Fruit fly (Drosophila melanogaster) whole organism, embryonic: Measurements from ENCODE around the gene Cpr30F.
A peak's percentile ranks its signal among the peaks of the same experiment; 100 is the strongest.

Experiments used
- Adf1 ChIP-seq: fragments of 200-800 bp; sonication (Bioruptor generic); IDR thresholded peaks from 2 replicates; pipeline ENCODE4 v1.3.6; 2022; ENCODE audit warnings: missing biosample characterization, missing genetic modification characterization
- Asciz ChIP-seq: fragments of 200-800 bp; sonication (Bioruptor generic); optimal IDR thresholded peaks from 2 replicates; lab custom pipeline; 2017; ENCODE audit warnings: missing biosample characterization, mild to moderate bottlenecking, missing genetic modification characterization, missing genetic modification reagents
- Atf-2 ChIP-seq: fragments of 200-800 bp; sonication (Bioruptor generic); optimal IDR thresholded peaks from 2 replicates; lab custom pipeline; 2016; ENCODE audit warnings: missing biosample characterization, missing genetic modification characterization
- Bgb ChIP-seq: fragments of 200-800 bp; sonication (Bioruptor generic); IDR thresholded peaks from 2 replicates; pipeline ENCODE4 v1.3.6; 2022; ENCODE audit warnings: missing biosample characterization, missing genetic modification characterization; ENCODE audit not compliant: partially characterized antibody
- Bteb2 ChIP-seq: fragments of 200-800 bp; sonication (Bioruptor generic); optimal IDR thresholded peaks from 2 replicates; lab custom pipeline; 2016; ENCODE audit warnings: missing biosample characterization, missing genetic modification characterization
- CG1024 ChIP-seq: fragments of 200-800 bp; sonication (Bioruptor generic); IDR thresholded peaks from 2 replicates; pipeline ENCODE4 v1.3.6; 2022; ENCODE audit warnings: missing biosample characterization, missing genetic modification characterization
- CG10321 ChIP-seq: fragments of 200-800 bp; sonication (Bioruptor generic); IDR thresholded peaks from 2 replicates; pipeline ENCODE4 v1.3.6; 2022; ENCODE audit warnings: missing biosample characterization, missing genetic modification characterization
- CG10366 ChIP-seq: fragments of 200-800 bp; sonication (Bioruptor generic); IDR thresholded peaks from 2 replicates; pipeline ENCODE4 v1.3.6; 2022; ENCODE audit warnings: missing biosample characterization, missing genetic modification characterization
- CG11695 ChIP-seq: fragments of 200-800 bp; sonication (Bioruptor generic); IDR thresholded peaks from 3 replicates; pipeline ENCODE4 v1.3.6; 2022; ENCODE audit warnings: missing biosample characterization, missing genetic modification characterization
- CG3163 ChIP-seq: fragments of 200-800 bp; sonication (Bioruptor generic); optimal IDR thresholded peaks from 3 replicates; lab custom pipeline; 2016; ENCODE audit warnings: missing biosample characterization, missing genetic modification characterization
- CG6272 ChIP-seq: fragments of 200-800 bp; sonication (Bioruptor generic); IDR thresholded peaks from 2 replicates; pipeline ENCODE4 v1.3.6; 2022; ENCODE audit warnings: missing biosample characterization, missing genetic modification characterization
- CG7745 ChIP-seq: fragments of 200-800 bp; sonication (Bioruptor generic); optimal IDR thresholded peaks from 2 replicates; lab custom pipeline; 2018; ENCODE audit warnings: missing biosample characterization, mild to moderate bottlenecking, missing genetic modification characterization, moderate library complexity
- CG7963 ChIP-seq: fragments of 200-800 bp; sonication (Bioruptor generic); IDR thresholded peaks from 3 replicates; pipeline ENCODE4 v1.3.6; 2022; ENCODE audit warnings: missing biosample characterization, missing genetic modification characterization; ENCODE audit not compliant: partially characterized antibody
- CG8359 ChIP-seq: fragments of 200-800 bp; sonication (Bioruptor generic); optimal IDR thresholded peaks from 2 replicates; lab custom pipeline; 2017; ENCODE audit warnings: missing biosample characterization, mild to moderate bottlenecking, missing genetic modification characterization, borderline replicate concordance
- CG9817 ChIP-seq: fragments of 200-800 bp; sonication (Bioruptor generic); optimal IDR thresholded peaks from 2 replicates; lab custom pipeline; 2018; ENCODE audit warnings: missing biosample characterization, mild to moderate bottlenecking, missing genetic modification characterization, moderate library complexity
- CoRest ChIP-seq: fragments of 200-800 bp; sonication (Bioruptor generic); optimal IDR thresholded peaks from 3 replicates; lab custom pipeline; 2018; ENCODE audit warnings: missing biosample characterization, mild to moderate bottlenecking, missing genetic modification characterization, moderate library complexity
- D19A ChIP-seq: fragments of 200-800 bp; optimal IDR thresholded peaks from 3 replicates; lab custom pipeline; 2019; ENCODE audit warnings: missing biosample characterization, mild to moderate bottlenecking, missing genetic modification characterization, moderate library complexity
- E2f2 ChIP-seq: fragments of 200-800 bp; sonication (Bioruptor generic); IDR thresholded peaks from 2 replicates; pipeline ENCODE4 v1.3.6; 2022; ENCODE audit warnings: missing biosample characterization, missing genetic modification characterization
- Ets65A ChIP-seq: fragments of 200-800 bp; sonication (Bioruptor generic); peaks from one replicate; lab custom pipeline; 2016; ENCODE audit warnings: missing biosample characterization, missing genetic modification characterization
- HLH3B ChIP-seq: fragments of 200-800 bp; sonication (Bioruptor generic); IDR thresholded peaks from 2 replicates; pipeline ENCODE4 v1.3.6; 2022; ENCODE audit warnings: missing biosample characterization, missing genetic modification characterization
- HmgD ChIP-seq: fragments of 200-800 bp; sonication (Bioruptor generic); optimal IDR thresholded peaks from 3 replicates; lab custom pipeline; 2016; ENCODE audit warnings: missing biosample characterization, missing genetic modification characterization
- Optix ChIP-seq: fragments of 200-800 bp; sonication (Bioruptor generic); IDR thresholded peaks from 3 replicates; pipeline ENCODE4 v1.3.6; 2022; ENCODE audit warnings: missing biosample characterization, missing genetic modification characterization
- Sin3A ChIP-seq: fragments of >200 bp; optimal IDR thresholded peaks from 2 replicates; lab custom pipeline; 2018
- Sry-δ ChIP-seq: fragments of 200-800 bp; sonication (Bioruptor generic); optimal IDR thresholded peaks from 2 replicates; lab custom pipeline; 2016; ENCODE audit warnings: missing biosample characterization, missing genetic modification characterization
- Vsx1 ChIP-seq: fragments of 200-800 bp; sonication (Bioruptor generic); optimal IDR thresholded peaks from 2 replicates; lab custom pipeline; 2017; ENCODE audit warnings: missing biosample characterization, mild to moderate bottlenecking, missing genetic modification characterization, missing genetic modification reagents
- ara ChIP-seq: fragments of 200-800 bp; sonication (Bioruptor generic); IDR thresholded peaks from 2 replicates; pipeline ENCODE4 v1.3.6; 2022; ENCODE audit warnings: missing biosample characterization, missing genetic modification characterization
- bsh ChIP-seq, 2 experiments: fragments of 200-800 bp; sonication (Bioruptor generic); optimal IDR thresholded peaks; 2 replicates each; lab custom pipeline; 2017 to 2018; ENCODE audit warnings: mild to moderate bottlenecking in 2 of 2, missing biosample characterization in 2 of 2, missing genetic modification characterization in 2 of 2, moderate library complexity in 1 of 2
- chm ChIP-seq: fragments of 200-800 bp; sonication (Bioruptor generic); IDR thresholded peaks from 2 replicates; pipeline ENCODE4 v1.3.6; 2022; ENCODE audit warnings: missing biosample characterization, missing genetic modification characterization
- crp ChIP-seq, 2 experiments: fragments of 200-800 bp; sonication (Bioruptor generic); optimal IDR thresholded peaks; 2 replicates in 1 of 2; 3 replicates in 1 of 2; lab custom pipeline; 2017; ENCODE audit warnings: missing biosample characterization in 2 of 2, missing genetic modification characterization in 2 of 2, mild to moderate bottlenecking in 1 of 2, moderate library complexity in 1 of 2
- danr ChIP-seq: fragments of 200-800 bp; sonication (Bioruptor generic); IDR thresholded peaks from 2 replicates; pipeline ENCODE4 v1.3.6; 2022; ENCODE audit warnings: missing biosample characterization, missing genetic modification characterization
- dmrt11E ChIP-seq: fragments of 200-800 bp; sonication (Bioruptor generic); optimal IDR thresholded peaks from 3 replicates; lab custom pipeline; 2018; ENCODE audit warnings: missing biosample characterization, mild to moderate bottlenecking, missing genetic modification characterization, moderate library complexity
- exex ChIP-seq: fragments of 200-800 bp; sonication (Bioruptor generic); optimal IDR thresholded peaks from 4 replicates; lab custom pipeline; 2018; ENCODE audit warnings: missing biosample characterization, mild to moderate bottlenecking, missing genetic modification characterization, moderate library complexity
- fd3F ChIP-seq: fragments of 200-800 bp; sonication (Bioruptor generic); optimal IDR thresholded peaks from 2 replicates; lab custom pipeline; 2018; ENCODE audit warnings: missing biosample characterization, mild to moderate bottlenecking, missing genetic modification characterization, moderate library complexity
- fru ChIP-seq: fragments of >200 bp; optimal IDR thresholded peaks from 2 replicates; lab custom pipeline; 2017
- grn ChIP-seq: fragments of 200-800 bp; sonication (Bioruptor generic); optimal IDR thresholded peaks from 3 replicates; lab custom pipeline; 2017; ENCODE audit warnings: missing biosample characterization, missing genetic modification characterization
- insv ChIP-seq, 2 experiments: fragments of 200-800 bp; sonication (Bioruptor generic); optimal IDR thresholded peaks; 3 replicates each; lab custom pipeline; 2016 to 2018; ENCODE audit warnings: missing biosample characterization in 2 of 2, missing genetic modification characterization in 2 of 2
- inv ChIP-seq: fragments of 200-800 bp; sonication (Bioruptor generic); IDR thresholded peaks from 2 replicates; pipeline ENCODE4 v1.3.6; 2022; ENCODE audit warnings: missing biosample characterization, missing genetic modification characterization; ENCODE audit not compliant: partially characterized antibody
- kni ChIP-seq: fragments of 200-800 bp; sonication (Bioruptor generic); optimal IDR thresholded peaks from 3 replicates; lab custom pipeline; 2017; ENCODE audit warnings: mild to moderate bottlenecking, missing biosample characterization, missing genetic modification reagents, missing genetic modification characterization
- lmd ChIP-seq: fragments of 200-800 bp; sonication (Bioruptor generic); IDR thresholded peaks from 2 replicates; pipeline ENCODE4 v1.3.6; 2022; ENCODE audit warnings: missing biosample characterization, missing genetic modification characterization
- lov ChIP-seq, 2 experiments: fragments of 200-800 bp in 1 of 2; fragments of >200 bp in 1 of 2; sonication (Bioruptor generic) in 1 of 2; IDR thresholded peaks in 1 of 2; optimal IDR thresholded peaks in 1 of 2; 2 replicates in 1 of 2; 3 replicates in 1 of 2; pipeline versions ENCODE4 v1.3.6 to Lab custom; 2017 to 2022; ENCODE audit warnings: missing biosample characterization in 1 of 2, missing genetic modification characterization in 1 of 2
- nerfin-2 ChIP-seq: fragments of 200-800 bp; sonication (Bioruptor generic); IDR thresholded peaks from 2 replicates; pipeline ENCODE4 v1.3.6; 2022; ENCODE audit warnings: missing biosample characterization, missing genetic modification characterization; ENCODE audit not compliant: partially characterized antibody
- pros ChIP-seq: fragments of 200-800 bp; sonication (Bioruptor generic); optimal IDR thresholded peaks from 3 replicates; lab custom pipeline; 2019; ENCODE audit warnings: missing biosample characterization, mild to moderate bottlenecking, missing genetic modification characterization, moderate library complexity
- tio ChIP-seq: fragments of 200-800 bp; sonication (Bioruptor generic); optimal IDR thresholded peaks from 2 replicates; lab custom pipeline; 2017; ENCODE audit warnings: missing biosample characterization, missing genetic modification characterization, inconsistent platforms
- toy ChIP-seq: fragments of 200-800 bp; sonication (Bioruptor generic); IDR thresholded peaks from 2 replicates; pipeline ENCODE4 v1.3.6; 2022; ENCODE audit warnings: missing biosample characterization, missing genetic modification characterization
- trem ChIP-seq: fragments of 200-800 bp; optimal IDR thresholded peaks from 3 replicates; lab custom pipeline; 2019; ENCODE audit warnings: missing biosample characterization, mild to moderate bottlenecking, missing genetic modification characterization, moderate library complexity
- tup ChIP-seq: fragments of 200-800 bp; sonication (Bioruptor generic); optimal IDR thresholded peaks from 2 replicates; lab custom pipeline; 2016; ENCODE audit warnings: missing biosample characterization, mild to moderate bottlenecking, missing genetic modification characterization, moderate library complexity
- twi ChIP-seq: fragments of 200-800 bp; optimal IDR thresholded peaks from 2 replicates; lab custom pipeline; 2019; ENCODE audit warnings: missing biosample characterization, mild to moderate bottlenecking, missing genetic modification characterization, moderate library complexity
- zf30C ChIP-seq: fragments of 200-800 bp; sonication (Bioruptor generic); optimal IDR thresholded peaks from 3 replicates; lab custom pipeline; 2018; ENCODE audit warnings: missing biosample characterization, mild to moderate bottlenecking, missing genetic modification characterization
- zfh1 ChIP-seq: fragments of 200-800 bp; sonication (Bioruptor generic); IDR thresholded peaks from 3 replicates; pipeline ENCODE4 v1.3.6; 2022; ENCODE audit warnings: missing biosample characterization, missing genetic modification characterization

Cpr30F gene

DNA sequence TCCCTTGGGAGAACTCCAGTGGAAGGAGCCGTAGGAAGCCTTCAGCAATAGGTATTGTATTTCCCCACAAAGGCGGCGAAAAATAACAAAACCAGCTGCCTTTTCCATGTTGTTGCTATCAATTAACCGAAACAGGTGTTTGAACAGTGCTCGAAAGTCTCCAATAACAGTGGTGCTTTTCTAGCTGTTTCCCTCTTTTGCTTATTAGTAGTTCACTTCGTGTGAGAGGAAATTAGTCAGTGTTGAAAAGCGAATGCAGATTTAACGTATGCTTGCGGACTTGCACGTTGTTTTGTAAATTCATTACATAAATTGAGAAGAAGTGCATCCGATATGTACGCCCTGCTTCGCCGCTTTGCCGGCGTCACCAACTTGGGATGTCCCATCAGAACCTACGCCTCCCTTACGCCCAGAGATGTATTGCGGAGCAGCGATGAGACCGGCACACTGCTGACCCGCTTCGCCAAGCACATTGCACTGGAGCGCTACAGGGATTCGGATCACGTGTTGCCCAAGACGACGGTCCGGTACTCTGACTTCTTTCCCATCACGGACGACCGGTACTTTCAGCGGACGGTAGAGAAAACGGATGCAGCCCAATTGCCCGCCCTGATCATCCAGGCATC lies 5.8 kb upstream of the Cpr30F start, which contains the start of the genes Datp and CG4619 (continued):
- TF ChIP-seq CG3163 (GFP tag; lab: Kevin White, UChicago) = peak; percentile 13
- no peak for TF ChIP-seq dmrt11E (tag; lab: Kevin White, UChicago)
- peak in 1 of 2 experiments; percentile 87 for TF ChIP-seq crp (GFP tag; optimal IDR thresholded peaks at IDR 0.05; lab: Kevin White, UChicago)
- no peak for TF ChIP-seq tio (GFP tag; lab: Kevin White, UChicago)
- TF ChIP-seq HmgD = peak; percentile 66
- TF ChIP-seq grn (GFP tag; lab: Kevin White, UChicago) = no peak
- peak; percentile 91 for TF ChIP-seq Ets65A (GFP tag; lab: Kevin White, UChicago)
- peak; percentile 30 for TF ChIP-seq Sry-δ (GFP tag; lab: Kevin White, UChicago)
- peak; percentile 77 for TF ChIP-seq exex (tag; lab: Kevin White, UChicago)
- no peak for TF ChIP-seq lov (optimal IDR thresholded peaks at IDR 0.05; lab: Kevin White, UChicago)
- TF ChIP-seq lov (GFP tag; IDR thresholded peaks at IDR 0.05; lab: Robert Waterston, UW) = peak; percentile 72; the same call in 1 of the 3 replicates
- TF ChIP-seq CG10321 = no peak
- no peak for TF ChIP-seq twi (tag; lab: Kevin White, UChicago)
- TF ChIP-seq zfh1 (GFP tag; lab: Robert Waterston, UW) = peak; percentile 52; the same call in 2 of the 3 replicates
- no peak for TF ChIP-seq Optix (GFP tag; lab: Robert Waterston, UW)
- 0 out of 2 replicates have a peak, but pooled peaks have one; percentile 6 for TF ChIP-seq CG1024 (GFP tag; lab: Robert Waterston, UW)
- no peak for TF ChIP-seq insv (GFP tag; optimal IDR thresholded peaks at IDR 0.05; lab: Kevin White, UChicago)
- peak; percentile 8; the same call in 1 of the 2 replicates for TF ChIP-seq Bgb (GFP tag; lab: Robert Waterston, UW)
- TF ChIP-seq kni = peak; percentile 32
- no peak for TF ChIP-seq CG11695 (GFP tag; lab: Robert Waterston, UW)
- no peak for TF ChIP-seq inv (GFP tag; lab: Robert Waterston, UW)
- TF ChIP-seq trem = peak; percentile 32
- TF ChIP-seq fru (lab: Kevin White, UChicago) = no peak
- TF ChIP-seq Atf-2 = no peak
- peak; percentile 39 for TF ChIP-seq CG9817 (tag; lab: Kevin White, UChicago)
- no peak for TF ChIP-seq lmd
- TF ChIP-seq CG10366 (GFP tag; lab: Robert Waterston, UW) = no peak
- no peak for TF ChIP-seq Asciz (GFP tag; lab: Kevin White, UChicago)
- no peak for TF ChIP-seq fd3F (GFP tag; lab: Kevin White, UChicago)
- peak; percentile 23 for TF ChIP-seq CoRest (tag; lab: Kevin White, UChicago)
- no peak for TF ChIP-seq pros (GFP tag; lab: Kevin White, UChicago)
- TF ChIP-seq nerfin-2 = no peak
- no peak for TF ChIP-seq toy (GFP tag; lab: Robert Waterston, UW)
- peak; percentile 31 for TF ChIP-seq Sin3A
- TF ChIP-seq HLH3B = 0 out of 2 replicates have a peak, but pooled peaks have one; percentile 25
- TF ChIP-seq Vsx1 (GFP tag; lab: Kevin White, UChicago) = no peak
- no peak for TF ChIP-seq D19A (tag; lab: Kevin White, UChicago)
- no peak for TF ChIP-seq CG7745 (tag; lab: Kevin White, UChicago)
- no peak for TF ChIP-seq Bteb2
- TF ChIP-seq CG6272 (GFP tag; lab: Robert Waterston, UW) = no peak
- TF ChIP-seq E2f2 (GFP tag; lab: Robert Waterston, UW) = peak; percentile 32; the same call in 1 of the 2 replicates
- TF ChIP-seq ara (GFP tag; lab: Robert Waterston, UW) = no peak
- TF ChIP-seq CG7963 (GFP tag; lab: Robert Waterston, UW) = no peak; the same call in 2 of the 3 replicates
- no peak for TF ChIP-seq danr (GFP tag; lab: Robert Waterston, UW)
- TF ChIP-seq zf30C (GFP tag; lab: Kevin White, UChicago) = peak; percentile 19
- TF ChIP-seq CG8359 (GFP tag; lab: Kevin White, UChicago) = no peak
- no peak for TF ChIP-seq tup (GFP tag; lab: Kevin White, UChicago)
- no peak for TF ChIP-seq Adf1 (GFP tag; lab: Robert Waterston, UW)
- TF ChIP-seq chm (GFP tag; lab: Robert Waterston, UW) = no peak
- no peak for TF ChIP-seq bsh (GFP tag; optimal IDR thresholded peaks at IDR 0.05; lab: Kevin White, UChicago)
